Fruit fly (Drosophila melanogaster): ENCODE measurements around the gene Sox21a.

The Sox21a gene

dm6 chr3L:14109831-14110230, 1.9 kb upstream of the Sox21a start:
- TF ChIP-seq CG15710 (tag; optimal IDR thresholded peaks at IDR 0.05) (no peak), gl (tag; optimal IDR thresholded peaks at IDR 0.05) (no peak)

dm6 chr3L:14104988-14105387, 2.9 kb downstream of the Sox21a start:
- TF ChIP-seq CG8301 (tag; optimal IDR thresholded peaks at IDR 0.05) (no peak), rn (GFP tag; IDR thresholded peaks at IDR 0.05) (no peak), Pif1B (GFP tag; optimal IDR thresholded peaks at IDR 0.05) (no peak), CG12605 (GFP tag; IDR thresholded peaks at IDR 0.05) (no peak), CG4496 (GFP tag; IDR thresholded peaks at IDR 0.05) (no peak), CG8159 (tag; optimal IDR thresholded peaks at IDR 0.05) (no peak), D1 (tag; optimal IDR thresholded peaks at IDR 0.05) (no peak), CG15710 (tag; optimal IDR thresholded peaks at IDR 0.05) (no peak), Ets98B (GFP tag; IDR thresholded peaks at IDR 0.05) (no peak), CG10348 (GFP tag; IDR thresholded peaks at IDR 0.05) (no peak)

DNA sequence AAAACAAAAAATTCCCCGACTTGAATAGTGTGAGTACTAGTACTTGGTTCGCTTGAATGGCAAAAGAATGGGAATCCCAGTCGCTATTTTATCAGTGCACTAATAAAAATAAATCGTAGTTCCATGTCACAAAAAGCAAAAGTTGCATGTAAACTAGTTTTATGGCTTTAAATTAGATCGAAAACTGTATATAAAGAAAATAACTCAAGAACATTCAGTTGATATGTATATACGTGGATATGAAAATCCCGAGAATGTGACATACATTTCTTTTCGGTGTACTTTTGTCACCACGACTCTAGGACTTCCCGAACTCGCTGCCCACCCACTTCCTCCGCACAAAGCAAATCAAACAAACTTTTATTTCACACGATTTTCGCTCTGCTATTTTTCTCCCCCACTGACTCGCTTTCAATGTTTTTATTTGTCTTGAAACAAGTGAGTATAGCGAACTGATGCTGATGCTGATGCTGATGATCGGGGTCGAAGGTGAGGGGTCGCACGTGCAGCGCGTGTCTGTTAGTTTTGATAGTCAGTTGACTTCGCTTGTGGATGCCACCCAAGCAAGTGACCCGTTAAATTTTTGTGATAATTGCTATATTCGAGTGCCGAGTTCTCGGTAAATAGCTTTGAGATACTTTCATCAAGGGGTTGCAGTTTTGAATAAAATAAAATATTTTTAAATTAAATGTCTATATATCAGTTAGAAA, 6.3 kb downstream of the Sox21a start:
- TF ChIP-seq CG13204 (GFP tag; optimal IDR thresholded peaks at IDR 0.05) (no peak), CG12605 (GFP tag; IDR thresholded peaks at IDR 0.05) (no peak), CG14655 (GFP tag; optimal IDR thresholded peaks at IDR 0.05) (no peak), EcR (GFP tag; optimal IDR thresholded peaks at IDR 0.05) (no peak), CG8159 (tag; optimal IDR thresholded peaks at IDR 0.05) (no peak), CG4496 (GFP tag; IDR thresholded peaks at IDR 0.05) (no peak), CG32121 (GFP tag; IDR thresholded peaks at IDR 0.05) (no peak), Snoo (tag; optimal IDR thresholded peaks at IDR 0.05) (no peak), rn (GFP tag; IDR thresholded peaks at IDR 0.05) (no peak), CG15710 (tag; optimal IDR thresholded peaks at IDR 0.05) (no peak), fd96Ca (GFP tag; IDR thresholded peaks at IDR 0.05) (no peak), Pif1A (GFP tag; optimal IDR thresholded peaks at IDR 0.05) (no peak), CG8301 (tag; optimal IDR thresholded peaks at IDR 0.05) (no peak), Pif1B (GFP tag; optimal IDR thresholded peaks at IDR 0.05) (no peak), CG10348 (GFP tag; IDR thresholded peaks at IDR 0.05) (no peak)

DNA sequence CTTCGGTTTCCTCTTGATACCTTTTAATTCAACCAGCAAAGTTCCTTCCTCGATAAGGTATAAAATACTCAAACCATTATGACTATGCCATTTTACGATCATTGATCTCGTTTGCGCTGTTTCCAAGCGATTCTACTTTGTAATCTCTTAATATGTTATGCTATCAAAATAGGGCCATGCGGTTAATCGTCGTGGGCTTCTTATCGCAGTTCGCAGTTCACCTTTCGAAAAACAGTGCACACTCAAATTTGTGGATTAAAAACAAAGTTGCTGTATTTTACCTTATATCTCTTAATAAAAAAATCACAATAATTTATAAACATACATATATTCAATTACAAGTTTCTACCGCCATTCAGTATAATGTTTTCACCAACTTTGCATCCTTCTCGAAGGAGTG, 7.9 kb downstream of the Sox21a start:
- TF ChIP-seq CG4496 (GFP tag; IDR thresholded peaks at IDR 0.05) (no peak), D1 (tag; optimal IDR thresholded peaks at IDR 0.05) (no peak), CG10348 (GFP tag; IDR thresholded peaks at IDR 0.05) (no peak)

DNA sequence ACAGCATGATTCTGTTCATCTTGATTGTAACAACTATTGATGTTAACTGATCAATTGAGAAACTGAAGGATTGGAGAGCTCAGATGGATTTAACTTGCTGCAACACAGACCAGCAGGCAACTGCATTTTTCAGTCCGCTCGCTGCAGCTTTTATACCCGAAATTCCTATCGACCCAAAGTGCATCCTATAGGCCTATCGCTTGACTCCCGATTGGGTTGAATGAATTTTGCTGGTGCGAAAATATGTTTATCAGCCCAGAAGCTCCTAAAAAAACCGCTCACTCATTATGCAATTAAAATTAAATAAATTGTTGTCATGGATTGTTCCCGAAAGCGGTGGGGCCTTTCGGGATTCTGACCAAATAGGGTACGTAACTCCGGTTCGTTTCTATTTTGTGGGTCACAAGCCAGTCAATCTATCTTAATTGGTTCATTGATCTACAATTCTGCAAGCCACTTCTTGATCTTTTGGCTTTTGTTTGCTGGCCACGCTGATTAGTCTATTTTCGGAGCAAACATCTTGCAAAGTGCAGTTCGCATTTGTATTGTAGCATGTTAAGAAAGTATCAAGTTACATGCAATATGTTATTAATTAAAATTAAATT, 9.9 kb downstream of the Sox21a start, which contains the start of gene Fbp1:
Fbp1 (minus strand) TSS at position 113 of the 605 bp plus-strand sequence.
- TF ChIP-seq CG10348 (GFP tag; IDR thresholded peaks at IDR 0.05) (no peak), CG12605 (GFP tag; IDR thresholded peaks at IDR 0.05) (no peak), CG9948 (tag; optimal IDR thresholded peaks at IDR 0.05) (no peak), CG8159 (tag; optimal IDR thresholded peaks at IDR 0.05) (no peak), Snoo (tag; optimal IDR thresholded peaks at IDR 0.05) (no peak), CG4496 (GFP tag; IDR thresholded peaks at IDR 0.05) (no peak), Pif1B (GFP tag; optimal IDR thresholded peaks at IDR 0.05) (no peak)

DNA sequence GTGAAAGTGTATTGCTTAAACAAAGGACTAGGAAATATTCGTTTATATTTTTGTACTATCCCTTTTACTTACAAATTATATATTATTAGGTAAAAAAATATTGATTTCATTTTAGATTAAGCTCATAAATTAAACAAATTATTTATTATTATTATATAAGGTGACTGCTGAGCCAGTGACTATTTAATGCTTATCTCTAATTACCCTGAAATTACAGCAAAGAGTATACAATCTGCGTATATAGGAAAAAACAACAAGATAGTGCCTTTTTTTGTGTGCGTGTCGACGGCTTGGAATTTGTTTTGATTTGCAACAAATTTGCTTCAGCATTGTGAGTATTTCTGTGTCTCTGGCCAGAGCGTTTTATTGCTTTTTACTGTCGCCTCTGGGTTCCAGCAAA, 18.4 kb downstream of the Sox21a start:
- no peak for TF ChIP-seq EcR (GFP tag; optimal IDR thresholded peaks at IDR 0.05)
- TF ChIP-seq CG8301 (tag; optimal IDR thresholded peaks at IDR 0.05), result no peak
- TF ChIP-seq CG9948 (tag; optimal IDR thresholded peaks at IDR 0.05), result no peak
- TF ChIP-seq CG13204 (GFP tag; optimal IDR thresholded peaks at IDR 0.05), result no peak
- TF ChIP-seq CG34367 (tag; optimal IDR thresholded peaks at IDR 0.05), result no peak
- TF ChIP-seq Pif1A (GFP tag; optimal IDR thresholded peaks at IDR 0.05), result no peak
- TF ChIP-seq CG32121 (GFP tag; IDR thresholded peaks at IDR 0.05), result no peak
- TF ChIP-seq gl (tag; optimal IDR thresholded peaks at IDR 0.05), result no peak
- no peak for TF ChIP-seq D1 (tag; optimal IDR thresholded peaks at IDR 0.05)
- TF ChIP-seq CG17806 (tag; optimal IDR thresholded peaks at IDR 0.05), result no peak
- TF ChIP-seq Ets98B (GFP tag; IDR thresholded peaks at IDR 0.05), result no peak
- no peak for TF ChIP-seq CG12605 (GFP tag; IDR thresholded peaks at IDR 0.05)
- no peak for TF ChIP-seq rn (GFP tag; IDR thresholded peaks at IDR 0.05)
- TF ChIP-seq CG14655 (GFP tag; optimal IDR thresholded peaks at IDR 0.05), result no peak
- TF ChIP-seq CG10348 (GFP tag; IDR thresholded peaks at IDR 0.05), result no peak
- TF ChIP-seq fd96Ca (GFP tag; IDR thresholded peaks at IDR 0.05), result no peak

DNA sequence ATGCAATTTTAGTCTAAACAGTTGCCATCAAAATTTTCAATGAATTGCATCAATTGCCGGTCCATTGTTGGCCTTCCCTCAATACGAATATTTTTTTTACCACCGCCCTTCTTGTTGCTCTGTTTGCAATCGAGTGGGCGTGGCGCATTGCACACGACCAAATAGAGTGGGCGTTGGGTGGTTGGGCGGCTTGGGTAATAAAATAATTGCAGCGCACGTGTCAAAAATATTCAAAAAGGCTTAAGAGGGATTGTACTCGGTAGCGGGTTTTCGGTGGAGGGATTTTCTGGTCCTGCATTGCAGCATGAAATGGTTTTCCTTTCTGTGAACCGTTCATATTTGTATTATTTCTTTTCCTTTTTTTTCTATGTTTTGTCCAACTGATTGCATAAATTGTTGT, 18.9 kb downstream of the Sox21a start:
- TF ChIP-seq D1 (tag; optimal IDR thresholded peaks at IDR 0.05) (no peak), CG17806 (tag; optimal IDR thresholded peaks at IDR 0.05) (no peak), Snoo (tag; optimal IDR thresholded peaks at IDR 0.05) (no peak), CG9948 (tag; optimal IDR thresholded peaks at IDR 0.05) (no peak)

All from whole organism, pupa.